Fruit fly (Drosophila melanogaster): Measurements from ENCODE around the gene Sf3a1.
A peak's percentile ranks its signal among the peaks of the same experiment; 100 is the strongest.

Gene Sf3a1

DNA sequence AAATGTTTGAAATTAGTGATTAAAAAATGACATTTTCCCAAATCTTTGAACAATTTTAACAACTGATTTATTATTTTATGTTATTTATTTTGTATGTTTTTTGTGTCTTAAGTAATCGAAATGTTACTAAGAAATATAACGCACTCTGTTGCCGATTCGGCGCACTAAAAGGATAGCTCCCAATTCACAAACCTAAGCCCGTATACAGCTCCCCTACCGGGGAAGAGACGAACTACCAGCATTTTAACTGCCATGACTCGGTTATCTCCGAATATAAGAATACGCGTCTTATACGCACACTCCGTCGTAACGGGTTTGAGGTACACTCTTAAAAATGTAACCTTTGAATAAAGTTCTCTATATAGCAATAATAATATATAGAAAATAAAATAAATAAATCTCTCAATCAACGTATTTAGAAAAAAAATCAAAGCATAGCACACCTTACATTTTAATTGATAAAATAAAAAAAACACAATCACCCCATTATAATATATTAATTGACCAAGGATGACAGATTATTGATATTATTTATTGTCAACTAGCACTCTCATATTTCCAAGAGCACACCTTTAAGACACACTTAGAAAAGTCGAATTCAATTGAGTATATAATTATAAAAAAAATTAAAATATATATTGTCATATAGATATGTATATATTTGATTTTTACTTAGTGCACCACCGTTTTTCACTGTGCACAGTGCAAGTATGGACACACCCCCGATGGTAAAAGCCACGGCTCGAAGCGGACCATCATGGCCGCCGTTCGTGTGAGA is 44.2 kb downstream of the Sf3a1 start (continued):
- peak; percentile 86 for TF ChIP-seq dmrt99B (tag; optimal IDR thresholded peaks at IDR 0.05)
- peak; percentile 84 for TF ChIP-seq caup (GFP tag; optimal IDR thresholded peaks at IDR 0.05; ENCODE audit: severe bottlenecking)
- TF ChIP-seq BEAF-32 (GFP tag; optimal IDR thresholded peaks at IDR 0.05) = no peak
- no peak for TF ChIP-seq Hey (tag; optimal IDR thresholded peaks at IDR 0.05)
- peak in 1 of 2 experiments; percentile 61 for TF ChIP-seq Hr78 (GFP tag; optimal IDR thresholded peaks at IDR 0.05)
- no peak for TF ChIP-seq slou (GFP tag; optimal IDR thresholded peaks at IDR 0.05)
- no peak for TF ChIP-seq CG11085 (GFP tag; IDR thresholded peaks at IDR 0.05)
- TF ChIP-seq en (GFP tag; optimal IDR thresholded peaks at IDR 0.05) = no peak
- peak; percentile 46 for TF ChIP-seq pum (GFP tag; optimal IDR thresholded peaks at IDR 0.05)
- no peak for TF ChIP-seq jigr1 (GFP tag; IDR thresholded peaks at IDR 0.05)

DNA sequence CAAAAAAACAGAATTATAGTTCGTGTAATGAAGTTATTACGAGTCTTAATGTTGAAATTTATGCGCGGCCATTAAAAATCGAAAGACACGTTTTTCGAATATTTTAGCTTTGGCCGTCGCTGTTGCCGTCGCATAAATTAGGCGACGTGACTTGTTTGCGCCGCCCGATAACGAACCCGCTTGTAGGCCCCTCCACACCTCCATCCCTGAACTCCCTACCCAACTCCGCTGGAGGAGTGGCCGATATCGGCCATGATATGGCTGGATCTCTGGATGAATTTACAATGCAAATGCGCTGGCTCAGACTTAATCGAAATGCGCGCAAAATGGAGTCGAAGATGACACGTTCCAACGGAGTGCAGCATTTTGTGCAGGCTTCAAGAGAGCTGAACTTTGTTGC is 47.7 kb downstream of the Sf3a1 start:
- TF ChIP-seq sens-2 (GFP tag; IDR thresholded peaks at IDR 0.05) = no peak
- TF ChIP-seq Neu2 (GFP tag; optimal IDR thresholded peaks at IDR 0.05; ENCODE audit: borderline replicate concordance) = no peak
- TF ChIP-seq tx (GFP tag; optimal IDR thresholded peaks at IDR 0.05) = no peak
- no peak for TF ChIP-seq BEAF-32 (GFP tag; optimal IDR thresholded peaks at IDR 0.05)
- TF ChIP-seq row (GFP tag; IDR thresholded peaks at IDR 0.05) = no peak
- TF ChIP-seq Nf-YC (tag; optimal IDR thresholded peaks at IDR 0.05) = no peak
- TF ChIP-seq CG3281 (GFP tag; optimal IDR thresholded peaks at IDR 0.05) = no peak
- no peak for TF ChIP-seq ham (GFP tag; IDR thresholded peaks at IDR 0.05)
- TF ChIP-seq vvl (GFP tag; IDR thresholded peaks at IDR 0.05) = peak; percentile 93
- peak; percentile 3 for TF ChIP-seq Nf-YB (GFP tag; optimal IDR thresholded peaks at IDR 0.05)
- TF ChIP-seq CG8089 (GFP tag; optimal IDR thresholded peaks at IDR 0.05) = no peak
- peak; percentile 80 for TF ChIP-seq CG12769 (tag; optimal IDR thresholded peaks at IDR 0.05)
- no peak for TF ChIP-seq crol (GFP tag; IDR thresholded peaks at IDR 0.05)
- no peak for TF ChIP-seq CG17568 (GFP tag; optimal IDR thresholded peaks at IDR 0.05)
- TF ChIP-seq E2f2 (GFP tag; IDR thresholded peaks at IDR 0.05) = no peak
- TF ChIP-seq Atf3 (GFP tag; optimal IDR thresholded peaks at IDR 0.05) = no peak
- TF ChIP-seq Vsx1 (GFP tag; optimal IDR thresholded peaks at IDR 0.05) = no peak
- no peak for TF ChIP-seq CG9876 (GFP tag; optimal IDR thresholded peaks at IDR 0.05)
- TF ChIP-seq Abd-B (GFP tag; optimal IDR thresholded peaks at IDR 0.05) = peak; percentile 21
- no peak for TF ChIP-seq CG13424 (tag; optimal IDR thresholded peaks at IDR 0.05)
- no peak for TF ChIP-seq chn (GFP tag; optimal IDR thresholded peaks at IDR 0.05)
- TF ChIP-seq hkb (optimal IDR thresholded peaks at IDR 0.05) = no peak
- no peak for TF ChIP-seq hkb (GFP tag; IDR thresholded peaks at IDR 0.05)

DNA sequence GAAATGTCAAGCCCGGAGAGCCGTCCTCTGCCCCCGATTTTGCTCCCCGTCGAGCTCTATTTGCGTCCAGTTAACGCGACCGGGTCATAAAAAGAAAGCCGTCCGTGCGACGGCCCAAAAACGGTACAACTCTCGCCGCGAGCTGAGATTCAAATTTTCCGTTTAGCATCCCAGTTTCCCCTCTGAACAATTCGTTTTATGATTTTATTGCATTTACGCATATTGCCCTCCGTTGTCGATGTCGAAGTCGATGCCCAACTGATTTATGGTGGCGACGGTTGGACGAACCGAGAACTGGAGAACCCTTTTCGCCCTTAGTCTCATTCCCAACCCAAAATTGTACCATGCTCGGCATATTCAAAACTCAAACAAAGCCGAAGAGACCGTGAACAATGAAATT is 50.8 kb downstream of the Sf3a1 start:
- TF ChIP-seq CG32767 (GFP tag; IDR thresholded peaks at IDR 0.05) (no peak), dpn (GFP tag; optimal IDR thresholded peaks at IDR 0.05) (no peak), bab2 (GFP tag; optimal IDR thresholded peaks at IDR 0.05) (no peak), BEAF-32 (GFP tag; optimal IDR thresholded peaks at IDR 0.05) (no peak), tll (GFP tag; optimal IDR thresholded peaks at IDR 0.05) (peak in 1 of 2 experiments; percentile 71), cad (GFP tag; optimal IDR thresholded peaks at IDR 0.05) (peak; percentile 92)
